Worm (Caenorhabditis elegans) whole organism, L4 larva: ENCODE data around the gene C05E4.15.

Experiments
- F37D6.2 ChIP-seq: sonication (generic microtip); optimal IDR thresholded peaks from 2 replicates; lab custom pipeline; 2016; ENCODE audit warnings: mild to moderate bottlenecking, missing genetic modification characterization, missing compliant biosample characterization
- Y5F2A.4 ChIP-seq: fragments of 200-800 bp; sonication (Bioruptor generic); optimal IDR thresholded peaks from 2 replicates; lab custom pipeline; 2018; ENCODE audit warnings: mild to moderate bottlenecking, missing genetic modification characterization, missing compliant biosample characterization
- Y75B8A.6 ChIP-seq: fragments of 200-800 bp; sonication (Bioruptor generic); IDR thresholded peaks from 2 replicates; pipeline ENCODE4 v1.3.6; 2022; ENCODE audit warnings: missing genetic modification reagents, missing genetic modification characterization, missing compliant biosample characterization
- aha-1 ChIP-seq: fragments of 150-350 bp; peaks from one replicate; lab custom pipeline; 2014; ENCODE audit warnings: missing biosample characterization, missing genetic modification characterization
- ama-1 ChIP-seq: fragments of 150-350 bp; optimal IDR thresholded peaks from 2 replicates; lab custom pipeline; 2014; ENCODE audit warnings: inconsistent platforms, mixed read lengths
- ceh-28 ChIP-seq: fragments of 150-350 bp; optimal IDR thresholded peaks from 2 replicates; lab custom pipeline; 2014; ENCODE audit warnings: missing biosample characterization, missing genetic modification reagents, missing genetic modification characterization
- ceh-44 ChIP-seq: fragments of 200-800 bp; sonication (Bioruptor generic); IDR thresholded peaks from 2 replicates; pipeline ENCODE4 v1.3.6; 2022; ENCODE audit warnings: missing genetic modification reagents, missing genetic modification characterization, missing compliant biosample characterization
- dve-1 ChIP-seq: sonication (generic microtip); optimal IDR thresholded peaks from 2 replicates; lab custom pipeline; 2017; ENCODE audit warnings: antibody characterized with exemption, mild to moderate bottlenecking, missing genetic modification characterization, missing compliant biosample characterization; ENCODE audit not compliant: insufficient read depth
- fkh-10 ChIP-seq: fragments of 150-350 bp; optimal IDR thresholded peaks from 2 replicates; lab custom pipeline; 2014; ENCODE audit warnings: missing biosample characterization, missing genetic modification reagents, missing genetic modification characterization
- fos-1 ChIP-seq: fragments of 150-350 bp; optimal IDR thresholded peaks from 2 replicates; lab custom pipeline; 2014; ENCODE audit warnings: missing biosample characterization, missing genetic modification characterization
- hif-1 ChIP-seq, 2 experiments: sonication (generic microtip); optimal IDR thresholded peaks; 2 replicates each; lab custom pipeline; 2016 to 2017; ENCODE audit warnings: missing compliant biosample characterization in 2 of 2, missing genetic modification characterization in 2 of 2, missing genetic modification reagents in 2 of 2, missing genotype in 2 of 2, mild to moderate bottlenecking in 1 of 2
- hlh-11 ChIP-seq: fragments of 200-800 bp; sonication (Bioruptor generic); optimal IDR thresholded peaks from 2 replicates; lab custom pipeline; 2018; ENCODE audit warnings: mild to moderate bottlenecking, missing genetic modification characterization, missing compliant biosample characterization
- hlh-30 ChIP-seq: sonication (generic microtip); optimal IDR thresholded peaks from 2 replicates; lab custom pipeline; 2017; ENCODE audit warnings: antibody characterized with exemption, mild to moderate bottlenecking, missing genetic modification characterization, missing compliant biosample characterization; ENCODE audit not compliant: insufficient read depth
- jun-1 ChIP-seq: fragments of 150-350 bp; optimal IDR thresholded peaks from 2 replicates; lab custom pipeline; 2014; ENCODE audit warnings: missing biosample characterization, missing genetic modification reagents, missing genetic modification characterization
- lin-39 ChIP-seq: fragments of 150-350 bp; optimal IDR thresholded peaks from 2 replicates; lab custom pipeline; 2014; ENCODE audit warnings: missing biosample characterization, missing genetic modification reagents, missing genetic modification characterization
- mdt-29 ChIP-seq: fragments of 200-800 bp; sonication (Bioruptor generic); IDR thresholded peaks from 2 replicates; pipeline ENCODE4 v1.3.6; 2022; ENCODE audit warnings: missing genetic modification reagents, missing genetic modification characterization, missing compliant biosample characterization
- nhr-102 ChIP-seq: sonication (generic microtip); optimal IDR thresholded peaks from 2 replicates; lab custom pipeline; 2016; ENCODE audit warnings: mild to moderate bottlenecking, missing genetic modification characterization, moderate library complexity, missing compliant biosample characterization
- nhr-111 ChIP-seq: fragments of 200-800 bp; sonication (Bioruptor generic); optimal IDR thresholded peaks from 2 replicates; lab custom pipeline; 2018; ENCODE audit warnings: mild to moderate bottlenecking, missing genetic modification characterization, missing compliant biosample characterization
- nhr-28 ChIP-seq: fragments of 150-350 bp; optimal IDR thresholded peaks from 2 replicates; lab custom pipeline; 2014; ENCODE audit warnings: missing biosample characterization, missing genetic modification characterization
- nhr-41 ChIP-seq: fragments of 200-800 bp; sonication (Bioruptor generic); IDR thresholded peaks from 2 replicates; pipeline ENCODE4 v1.3.6; 2022; ENCODE audit warnings: missing genetic modification reagents, missing genetic modification characterization, missing compliant biosample characterization
- nhr-6 ChIP-seq: fragments of 150-350 bp; optimal IDR thresholded peaks from 2 replicates; lab custom pipeline; 2014; ENCODE audit warnings: missing biosample characterization, missing genetic modification characterization
- nhr-77 ChIP-seq: fragments of 150-350 bp; optimal IDR thresholded peaks from 2 replicates; lab custom pipeline; 2014; ENCODE audit warnings: missing biosample characterization, missing genetic modification characterization
- php-3 ChIP-seq: fragments of 200-800 bp; sonication (Bioruptor generic); IDR thresholded peaks from 2 replicates; pipeline ENCODE4 v1.3.6; 2022; ENCODE audit warnings: missing genetic modification reagents, missing genetic modification characterization, missing compliant biosample characterization
- tra-1 ChIP-seq: fragments of 200-800 bp; sonication (Bioruptor generic); IDR thresholded peaks from 2 replicates; pipeline ENCODE4 v1.3.6; 2022; ENCODE audit warnings: missing genetic modification reagents, missing genetic modification characterization, missing compliant biosample characterization
- unc-39 ChIP-seq: sonication (generic microtip); optimal IDR thresholded peaks from 2 replicates; lab custom pipeline; 2017; ENCODE audit warnings: missing biosample characterization, missing genetic modification characterization
- unc-62 ChIP-seq, 3 experiments: fragments of 150-350 bp in 1 of 3; sonication (generic microtip); optimal IDR thresholded peaks in 2 of 3; peaks in 1 of 3; 1 replicate in 1 of 3; 2 replicates in 2 of 3; lab custom pipeline; 2014 to 2017; ENCODE audit warnings: missing biosample characterization in 3 of 3, missing genetic modification characterization in 3 of 3, missing genetic modification reagents in 3 of 3, missing genotype in 1 of 3
- zag-1 ChIP-seq: fragments of 150-350 bp; optimal IDR thresholded peaks from 2 replicates; lab custom pipeline; 2014; ENCODE audit warnings: missing biosample characterization, missing genetic modification characterization
- zip-2 ChIP-seq: fragments of 150-350 bp; optimal IDR thresholded peaks from 2 replicates; lab custom pipeline; 2014; ENCODE audit warnings: missing biosample characterization, missing genetic modification characterization
- ztf-11 ChIP-seq: fragments of 150-350 bp; optimal IDR thresholded peaks from 2 replicates; lab custom pipeline; 2014; ENCODE audit warnings: missing biosample characterization, missing genetic modification characterization

Gene C05E4.15

ce11 chrV:808260-808659 is 47.1 kb upstream of the C05E4.15 start:
- TF ChIP-seq jun-1 (tag; lab: Kevin White, UChicago) (no peak), unc-62 (GFP tag; optimal IDR thresholded peaks at IDR 0.05 in 1 of 2; lab: Kevin White, UChicago) (peak in 1 of 2 experiments; percentile 90), unc-62 (tag; optimal IDR thresholded peaks at IDR 0.05; lab: Kevin White, UChicago) (no peak)

- TF ChIP-seq aha-1 = peak; percentile 66
- TF ChIP-seq zag-1 (tag; lab: Kevin White, UChicago) = no peak
- no peak for TF ChIP-seq nhr-28 (tag; lab: Kevin White, UChicago)
- TF ChIP-seq unc-62 (GFP tag; optimal IDR thresholded peaks at IDR 0.05 in 1 of 2; lab: Kevin White, UChicago) = peak in 1 of 2 experiments; percentile 91
- no peak for TF ChIP-seq unc-62 (tag; optimal IDR thresholded peaks at IDR 0.05; lab: Kevin White, UChicago)
Measured at ce11 chrV:804485-804884, 43.4 kb upstream of the C05E4.15 start, which contains the start of gene nhr-270. Gene nhr-270, minus strand, starts transcription at chrV:804741.

- TF ChIP-seq jun-1 (tag; lab: Kevin White, UChicago) = no peak
- peak; percentile 92 for TF ChIP-seq aha-1
Measured at ce11 chrV:803472-803871, 42.3 kb upstream of the C05E4.15 start.

- peak; percentile 96 for TF ChIP-seq aha-1
- TF ChIP-seq nhr-102 (tag; lab: Kevin White, UChicago) = no peak
- no peak for TF ChIP-seq mdt-29 (GFP tag; lab: Robert Waterston, UW)
- no peak for TF ChIP-seq F37D6.2 (tag; lab: Kevin White, UChicago)
- TF ChIP-seq nhr-77 (tag; lab: Kevin White, UChicago) = no peak
Measured at ce11 chrV:802726-803125, 41.6 kb upstream of the C05E4.15 start.

- TF ChIP-seq ama-1 (lab: Kevin White, UChicago) = no peak
- peak; percentile 94 for TF ChIP-seq aha-1
Measured at ce11 chrV:801555-802060, 40.5 kb upstream of the C05E4.15 start.

- no peak for TF ChIP-seq Y75B8A.6 (GFP tag; lab: Robert Waterston, UW)
- no peak for TF ChIP-seq Y5F2A.4 (GFP tag; lab: Kevin White, UChicago)
- TF ChIP-seq jun-1 (tag; lab: Kevin White, UChicago) = no peak
- no peak for TF ChIP-seq hlh-11 (tag; lab: Kevin White, UChicago)
- TF ChIP-seq tra-1 (GFP tag; lab: Robert Waterston, UW) = no peak
- TF ChIP-seq F37D6.2 (tag; lab: Kevin White, UChicago) = no peak
- TF ChIP-seq php-3 = no peak
- TF ChIP-seq ama-1 (lab: Kevin White, UChicago) = no peak
- no peak for TF ChIP-seq ztf-11
- no peak for TF ChIP-seq hif-1 (tag; optimal IDR thresholded peaks at IDR 0.05; lab: Kevin White, UChicago)
Measured at ce11 chrV:800271-800670, 39.1 kb upstream of the C05E4.15 start.

ce11 chrV:797241-797640 is 36.1 kb upstream of the C05E4.15 start:
- no peak for TF ChIP-seq hlh-30
- TF ChIP-seq fos-1 (tag; lab: Kevin White, UChicago) = no peak
- no peak for TF ChIP-seq ceh-44
- TF ChIP-seq ceh-28 = no peak
- no peak for TF ChIP-seq nhr-77 (tag; lab: Kevin White, UChicago)
- no peak for TF ChIP-seq nhr-41 (GFP tag; lab: Robert Waterston, UW)
- no peak for TF ChIP-seq unc-39 (tag; lab: Kevin White, UChicago)
- TF ChIP-seq nhr-111 (GFP tag; lab: Kevin White, UChicago) = no peak
- TF ChIP-seq lin-39 (tag; lab: Kevin White, UChicago) = no peak
- TF ChIP-seq nhr-6 (tag; lab: Kevin White, UChicago) = no peak
- TF ChIP-seq fkh-10 (GFP tag; lab: Kevin White, UChicago) = no peak
- TF ChIP-seq zip-2 (tag; lab: Kevin White, UChicago) = no peak
- TF ChIP-seq dve-1 (tag; lab: Kevin White, UChicago) = no peak
